Fruit fly (Drosophila melanogaster): ENCODE data around the gene CG34355.
"Not testable (repeated sequence)": the region's sequence is repeated elsewhere in the genome, so short reads cannot be mapped to it uniquely, and the experiment has no call there.

CG34355 gene

DNA sequence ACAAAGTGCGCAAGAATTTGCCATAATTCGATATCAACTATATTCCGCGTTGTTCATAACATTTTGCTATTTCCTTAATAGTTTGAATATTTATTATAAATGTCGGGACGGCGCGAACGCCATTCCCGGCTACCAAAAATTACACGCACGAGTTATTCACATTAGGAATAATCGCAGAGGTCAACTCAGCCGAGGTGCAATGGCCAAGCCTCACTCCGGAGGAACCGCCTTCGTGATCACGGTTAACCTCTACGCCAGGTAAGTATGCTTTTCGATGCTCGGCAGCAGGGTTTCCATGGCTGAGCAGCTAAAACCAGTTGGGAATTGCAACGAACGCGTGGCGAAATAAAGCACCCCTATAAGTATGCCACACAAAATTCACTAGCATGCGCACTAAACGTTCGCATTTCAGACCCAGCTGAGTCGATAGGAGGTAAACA lies 55.7 kb downstream of the CG34355 start (continued):
- peak; percentile 85 for TF ChIP-seq Jarid2 (GFP tag; optimal IDR thresholded peaks at IDR 0.05)
- TF ChIP-seq shn (GFP tag; optimal IDR thresholded peaks at IDR 0.05), result peak; percentile 72
- TF ChIP-seq CG7556 (GFP tag; optimal IDR thresholded peaks at IDR 0.05), result peak; percentile 3
- peak; percentile 51; the same call in 1 of the 2 replicates for TF ChIP-seq MBD-R2 (GFP tag; IDR thresholded peaks at IDR 0.05)
- peak; percentile 62 for TF ChIP-seq CG8089 (GFP tag; optimal IDR thresholded peaks at IDR 0.05)
- TF ChIP-seq bsh (GFP tag; optimal IDR thresholded peaks at IDR 0.05), result peak in 1 of 2 experiments; percentile 54
- TF ChIP-seq dysf (GFP tag; IDR thresholded peaks at IDR 0.05), result peak; percentile 58; the same call in 2 of the 3 replicates
- peak; percentile 77 for TF ChIP-seq CG33213 (GFP tag; optimal IDR thresholded peaks at IDR 0.05)
- TF ChIP-seq ewg (GFP tag; optimal IDR thresholded peaks at IDR 0.05), result peak; percentile 85
- peak; percentile 51 for TF ChIP-seq Deaf1 (tag; optimal IDR thresholded peaks at IDR 0.05)
- TF ChIP-seq ATbp (GFP tag; optimal IDR thresholded peaks at IDR 0.05), result peak; percentile 26
- peak; percentile 66 for TF ChIP-seq Ptx1 (GFP tag; IDR thresholded peaks at IDR 0.05)
- TF ChIP-seq ash1 (GFP tag; optimal IDR thresholded peaks at IDR 0.05), result peak; percentile 14
- TF ChIP-seq Bgb (GFP tag; IDR thresholded peaks at IDR 0.05; ENCODE audit: partially characterized antibody), result peak; percentile 88
- peak; percentile 69 for TF ChIP-seq bowl (GFP tag; IDR thresholded peaks at IDR 0.05)
- peak; percentile 88 for TF ChIP-seq chm (GFP tag; IDR thresholded peaks at IDR 0.05)
- peak; percentile 58; the same call in 1 of the 2 replicates for TF ChIP-seq seq (GFP tag; IDR thresholded peaks at IDR 0.05)
- peak; percentile 55 for TF ChIP-seq CG8924 (tag; optimal IDR thresholded peaks at IDR 0.05)
- TF ChIP-seq HLH4C (GFP tag; IDR thresholded peaks at IDR 0.05; ENCODE audit: partially characterized antibody), result peak; percentile 56; the same call in 2 of the 3 replicates
- peak; percentile 48; the same call in 3 of the 4 replicates for TF ChIP-seq Gug (GFP tag; IDR thresholded peaks at IDR 0.05)
- peak; percentile 78 for TF ChIP-seq HmgZ (tag; optimal IDR thresholded peaks at IDR 0.05)
- peak; percentile 6; the same call in 1 of the 2 replicates for TF ChIP-seq dimm (GFP tag; IDR thresholded peaks at IDR 0.05)
- TF ChIP-seq abd-A (tag; optimal IDR thresholded peaks at IDR 0.05), result peak; percentile 78
- peak; percentile 44 for TF ChIP-seq CG2712 (tag; optimal IDR thresholded peaks at IDR 0.05)
- TF ChIP-seq knrl (GFP tag; IDR thresholded peaks at IDR 0.05; ENCODE audit: partially characterized antibody), result peak; percentile 75; the same call in 2 of the 3 replicates
- TF ChIP-seq Trl, prd (optimal IDR thresholded peaks at IDR 0.05): not testable (repeated sequence)
- peak; percentile 64 for TF ChIP-seq Trl (GFP tag; optimal IDR thresholded peaks at IDR 0.05)
- peak; percentile 56 for TF ChIP-seq Dad (GFP tag; optimal IDR thresholded peaks at IDR 0.05)
- peak; percentile 62; the same call in 2 of the 3 replicates for TF ChIP-seq CG7963 (GFP tag; IDR thresholded peaks at IDR 0.05; ENCODE audit: partially characterized antibody)
- TF ChIP-seq B-H1 (GFP tag; IDR thresholded peaks at IDR 0.05), result peak; percentile 42; the same call in 1 of the 3 replicates
- peak; percentile 64 for TF ChIP-seq CG4360 (GFP tag; IDR thresholded peaks at IDR 0.05)
- peak; percentile 11 for TF ChIP-seq Hand (GFP tag; optimal IDR thresholded peaks at IDR 0.05)
- TF ChIP-seq prd (GFP tag; IDR thresholded peaks at IDR 0.05), result peak; percentile 73
- peak; percentile 26 for TF ChIP-seq Hey (tag; optimal IDR thresholded peaks at IDR 0.05)
- TF ChIP-seq gsb (GFP tag; IDR thresholded peaks at IDR 0.05), result peak; percentile 64; the same call in 1 of the 2 replicates
- peak; percentile 86 for TF ChIP-seq sob (GFP tag; IDR thresholded peaks at IDR 0.05)
- TF ChIP-seq CG4820 (GFP tag; optimal IDR thresholded peaks at IDR 0.05), result peak; percentile 37
- peak; percentile 71 for TF ChIP-seq CG13287 (GFP tag; IDR thresholded peaks at IDR 0.05; ENCODE audit: partially characterized antibody)
- TF ChIP-seq CG32532 (GFP tag; IDR thresholded peaks at IDR 0.05), result peak; percentile 82
- TF ChIP-seq onecut (GFP tag; IDR thresholded peaks at IDR 0.05), result peak; percentile 60
- TF ChIP-seq nerfin-2 (GFP tag; IDR thresholded peaks at IDR 0.05; ENCODE audit: partially characterized antibody), result peak; percentile 66
- peak; percentile 60 for TF ChIP-seq dmrt99B (tag; optimal IDR thresholded peaks at IDR 0.05)
- TF ChIP-seq sr (GFP tag; IDR thresholded peaks at IDR 0.05), result peak; percentile 55; the same call in 2 of the 3 replicates
- TF ChIP-seq tx (GFP tag; optimal IDR thresholded peaks at IDR 0.05), result peak; percentile 64
- peak; percentile 65 for TF ChIP-seq fd64A (GFP tag; optimal IDR thresholded peaks at IDR 0.05)
- peak; percentile 47 for TF ChIP-seq CG3281 (GFP tag; optimal IDR thresholded peaks at IDR 0.05)
- peak; percentile 79 for TF ChIP-seq lab (GFP tag; optimal IDR thresholded peaks at IDR 0.05)
- TF ChIP-seq zen (tag; optimal IDR thresholded peaks at IDR 0.05), result peak; percentile 49
- peak; percentile 1 for TF ChIP-seq CG1233 (GFP tag; optimal IDR thresholded peaks at IDR 0.05)

Measured in whole organism, embryonic.